Fruit fly (Drosophila melanogaster): ENCODE data around the gene CG12608.
A peak's percentile ranks its signal among the peaks of the same experiment; 100 is the strongest.

DNA sequence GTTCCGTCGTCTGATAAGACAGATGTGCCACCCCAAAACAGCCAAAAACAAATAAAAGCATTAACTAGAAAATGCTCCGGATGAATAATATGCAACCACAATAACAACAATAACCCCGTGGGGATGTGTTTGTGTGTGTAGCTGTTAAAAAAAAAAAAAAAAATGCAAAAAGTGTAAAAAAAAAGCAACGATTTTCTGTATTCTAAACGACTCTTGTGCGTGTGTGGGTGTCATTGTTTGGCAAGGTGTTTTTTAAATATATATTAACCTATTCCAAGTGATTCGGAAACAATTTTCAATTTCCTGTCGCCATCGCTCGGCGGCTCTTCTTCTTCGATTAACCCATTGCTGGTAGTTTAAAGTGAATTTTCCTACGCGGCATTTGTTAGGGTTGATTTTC, 23.9 kb downstream of the CG12608 start:
- TF ChIP-seq CG5204 (GFP tag; optimal IDR thresholded peaks at IDR 0.05): peak; percentile 19
- TF ChIP-seq Hr96 (GFP tag; optimal IDR thresholded peaks at IDR 0.05): no peak
- no peak for TF ChIP-seq kay (GFP tag; ENCODE audit: borderline replicate concordance)
- no peak for TF ChIP-seq CG1620 (GFP tag; optimal IDR thresholded peaks at IDR 0.05)
- no peak for TF ChIP-seq toe (GFP tag; optimal IDR thresholded peaks at IDR 0.05)
- no peak for TF ChIP-seq cic (GFP tag; optimal IDR thresholded peaks at IDR 0.05)
- no peak for TF ChIP-seq CG14711 (tag; optimal IDR thresholded peaks at IDR 0.05)
- peak; percentile 38 for TF ChIP-seq CG12768 (GFP tag; optimal IDR thresholded peaks at IDR 0.05)
- TF ChIP-seq CG7101 (tag; optimal IDR thresholded peaks at IDR 0.05): no peak
- no peak for TF ChIP-seq CG33017 (tag; optimal IDR thresholded peaks at IDR 0.05)
- peak; percentile 46 for TF ChIP-seq CG11617 (GFP tag; optimal IDR thresholded peaks at IDR 0.05)
- no peak for TF ChIP-seq ovo (GFP tag; optimal IDR thresholded peaks at IDR 0.05)

Data from whole organism, adult.